Worm (Caenorhabditis elegans): Measurements from ENCODE around the gene C33F10.11.

The C33F10.11 gene

ce11 chrII:4834761-4835160 is at the start of gene C33F10.11, which contains the start of gene C33F10.1:
TSS of gene C33F10.11 (minus strand) at chrII:4834861.
TSS of gene C33F10.1 (plus strand) at chrII:4835023.
- no peak for TF ChIP-seq F10E7.11 (tag; optimal IDR thresholded peaks at IDR 0.05)
- no peak for TF ChIP-seq snpc-3.4 (tag; optimal IDR thresholded peaks at IDR 0.05)
- no peak for TF ChIP-seq T26A5.8 (tag; optimal IDR thresholded peaks at IDR 0.05)
- no peak for TF ChIP-seq attf-3 (GFP tag; conservative IDR thresholded peaks at IDR 0.05)
- TF ChIP-seq hlh-26 (GFP tag; conservative IDR thresholded peaks at IDR 0.05) = no peak
- no peak for TF ChIP-seq egl-18 (GFP tag; IDR thresholded peaks at IDR 0.05)
- no peak for TF ChIP-seq rcor-1 (GFP tag; IDR thresholded peaks at IDR 0.05)
- no peak for TF ChIP-seq attf-6 (GFP tag; IDR thresholded peaks at IDR 0.05)

DNA sequence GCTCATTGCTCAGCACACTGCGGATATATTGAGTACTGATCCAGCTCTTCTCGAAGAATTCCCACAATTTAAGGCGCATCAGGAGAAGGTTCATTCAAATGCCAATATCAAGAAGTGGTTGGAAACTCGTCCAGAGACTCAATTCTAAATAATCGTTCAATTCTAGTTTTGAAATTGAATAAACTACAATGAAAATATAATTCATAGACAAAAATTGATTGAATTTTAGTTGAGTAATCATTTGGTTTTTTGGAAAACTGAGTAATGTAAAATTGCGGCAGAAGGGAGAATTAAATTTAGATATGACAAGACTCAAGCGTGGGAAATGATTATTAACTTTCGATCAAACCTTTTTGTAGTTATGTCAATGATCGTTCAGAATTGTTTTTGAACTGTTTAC is 49.7 kb upstream of the C33F10.11 start:
- TF ChIP-seq gei-17 (GFP tag; optimal IDR thresholded peaks at IDR 0.05) (no peak), egl-44 (GFP tag; IDR thresholded peaks at IDR 0.05) (no peak), tbx-9 (tag; optimal IDR thresholded peaks at IDR 0.05; ENCODE audit: borderline replicate concordance) (no peak), F39B2.1 (GFP tag; IDR thresholded peaks at IDR 0.05) (no peak), ztf-25 (GFP tag; IDR thresholded peaks at IDR 0.05) (no peak), B0019.2 (GFP tag; conservative IDR thresholded peaks at IDR 0.05) (no peak), ztf-6 (GFP tag; IDR thresholded peaks at IDR 0.05) (no peak), lir-1 (GFP tag; conservative IDR thresholded peaks at IDR 0.05) (no peak), nhr-120 (GFP tag; IDR thresholded peaks at IDR 0.05) (no peak), rec-8 (tag; optimal IDR thresholded peaks at IDR 0.05) (no peak), Y79H2A.3 (GFP tag; conservative IDR thresholded peaks at IDR 0.05) (no peak), fkh-3 (tag; optimal IDR thresholded peaks at IDR 0.05) (no peak), B0336.3 (GFP tag; IDR thresholded peaks at IDR 0.05) (no peak), zfh-2 (GFP tag; conservative IDR thresholded peaks at IDR 0.05) (no peak), hmg-20 (GFP tag; IDR thresholded peaks at IDR 0.05) (no peak), ztf-22 (GFP tag; optimal IDR thresholded peaks at IDR 0.05) (no peak)

DNA sequence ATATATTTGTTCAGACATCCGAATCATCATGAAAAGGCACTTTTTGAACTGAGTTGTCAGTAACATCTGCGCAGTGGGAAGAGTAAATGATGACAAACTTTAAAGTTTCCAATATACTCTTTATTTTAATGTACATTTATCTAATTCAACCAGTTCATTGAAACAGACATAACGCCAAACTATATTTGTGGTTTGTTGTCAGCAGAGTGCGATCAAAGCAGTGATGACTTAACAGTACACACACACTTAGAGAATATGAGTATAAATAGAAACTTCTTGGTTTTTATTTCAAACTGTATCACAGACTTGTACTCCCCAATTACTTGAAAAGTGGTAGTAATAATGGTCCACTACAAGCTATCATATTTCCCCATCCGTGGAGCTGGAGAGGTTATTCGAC is 48.8 kb upstream of the C33F10.11 start, which contains the start of gene gst-8:
Gene gst-8 (plus strand): TSS at position 301 of the 400 bp plus-strand sequence.
- TF ChIP-seq K11D2.4 (GFP tag; IDR thresholded peaks at IDR 0.05) = no peak
- TF ChIP-seq zim-3 (tag; optimal IDR thresholded peaks at IDR 0.05) = no peak
- no peak for TF ChIP-seq T26A5.8 (tag; optimal IDR thresholded peaks at IDR 0.05)
- no peak for TF ChIP-seq nhr-80 (tag; optimal IDR thresholded peaks at IDR 0.05)
- no peak for TF ChIP-seq tbp1 (GFP tag; optimal IDR thresholded peaks at IDR 0.05)
- TF ChIP-seq nhr-90 (tag; optimal IDR thresholded peaks at IDR 0.05) = no peak
- no peak for TF ChIP-seq ztf-28 (GFP tag; IDR thresholded peaks at IDR 0.05)
- no peak for TF ChIP-seq ztf-3 (GFP tag; optimal IDR thresholded peaks at IDR 0.05)
- TF ChIP-seq lin-35 (GFP tag; optimal IDR thresholded peaks at IDR 0.05) = no peak
- TF ChIP-seq nhr-179 (tag; optimal IDR thresholded peaks at IDR 0.05) = no peak
- TF ChIP-seq hlh-26 (GFP tag; conservative IDR thresholded peaks at IDR 0.05) = no peak
- TF ChIP-seq efl-1 (GFP tag; optimal IDR thresholded peaks at IDR 0.05) = no peak
- no peak for TF ChIP-seq ztf-18 (tag; optimal IDR thresholded peaks at IDR 0.05)
- no peak for TF ChIP-seq attf-3 (GFP tag; conservative IDR thresholded peaks at IDR 0.05)
- TF ChIP-seq dpl-1 (GFP tag; optimal IDR thresholded peaks at IDR 0.05) = no peak
- TF ChIP-seq madf-6 (GFP tag; IDR thresholded peaks at IDR 0.05) = no peak
- TF ChIP-seq madf-3 (GFP tag; IDR thresholded peaks at IDR 0.05) = no peak
- TF ChIP-seq F22D6.2 (tag; optimal IDR thresholded peaks at IDR 0.05) = no peak
- TF ChIP-seq ztf-6 (GFP tag; IDR thresholded peaks at IDR 0.05) = no peak
